Worm (Caenorhabditis elegans) whole organism, young adult: ENCODE measurements around the gene srtx-1.

Experiments
- B0019.2 ChIP-seq: fragments of 200-800 bp; sonication (Bioruptor generic); conservative IDR thresholded peaks from 2 replicates; pipeline ENCODE4 v1.3.6; 2022; ENCODE audit warnings: missing genetic modification reagents, missing genetic modification characterization, missing compliant biosample characterization
- B0261.1 ChIP-seq: sonication (generic microtip); optimal IDR thresholded peaks from 2 replicates; lab custom pipeline; 2016; ENCODE audit warnings: mild to moderate bottlenecking, missing genetic modification characterization, moderate library complexity, missing compliant biosample characterization
- C06A6.2 ChIP-seq: fragments of 200-800 bp; sonication (Bioruptor generic); conservative IDR thresholded peaks from 2 replicates; pipeline ENCODE4 v1.3.6; 2022; ENCODE audit warnings: missing genetic modification characterization, missing compliant biosample characterization
- F23B12.7 ChIP-seq: sonication (generic microtip); optimal IDR thresholded peaks from 2 replicates; lab custom pipeline; 2017; ENCODE audit warnings: missing genetic modification characterization, mild to moderate bottlenecking, missing compliant biosample characterization, antibody characterized with exemption, moderate library complexity; ENCODE audit not compliant: insufficient read depth
- F37B4.10 ChIP-seq: fragments of 200-800 bp; sonication (Bioruptor generic); IDR thresholded peaks from 2 replicates; pipeline ENCODE4 v1.3.6; 2022; ENCODE audit warnings: missing genetic modification characterization, missing compliant biosample characterization
- F49E8.2 ChIP-seq: sonication (generic microtip); optimal IDR thresholded peaks from 3 replicates; lab custom pipeline; 2017; ENCODE audit warnings: missing genetic modification characterization, mild to moderate bottlenecking, missing compliant biosample characterization, antibody characterized with exemption, moderate library complexity; ENCODE audit not compliant: insufficient read depth
- F57C9.4 ChIP-seq: sonication (generic microtip); optimal IDR thresholded peaks from 2 replicates; lab custom pipeline; 2017; ENCODE audit warnings: mild to moderate bottlenecking, missing genetic modification characterization, missing compliant biosample characterization
- T07F8.4 ChIP-seq: sonication (generic microtip); optimal IDR thresholded peaks from 2 replicates; lab custom pipeline; 2016; ENCODE audit warnings: mild to moderate bottlenecking, missing genetic modification characterization, moderate library complexity, missing compliant biosample characterization
- Y53F4B.3 ChIP-seq: fragments of 200-800 bp; sonication (Bioruptor generic); IDR thresholded peaks from 2 replicates; pipeline ENCODE4 v1.3.6; 2022; ENCODE audit warnings: missing genetic modification reagents, missing genetic modification characterization, missing compliant biosample characterization
- Y67H2A.10 ChIP-seq: fragments of 200-800 bp; sonication (Bioruptor generic); conservative IDR thresholded peaks from 2 replicates; pipeline ENCODE4 v1.3.6; 2022; ENCODE audit warnings: missing genetic modification reagents, missing genetic modification characterization, missing compliant biosample characterization
- Y79H2A.3 ChIP-seq: fragments of 200-800 bp; sonication (Bioruptor generic); conservative IDR thresholded peaks from 2 replicates; pipeline ENCODE4 v1.3.6; 2022; ENCODE audit warnings: missing genetic modification reagents, missing genetic modification characterization, missing compliant biosample characterization
- attf-5 ChIP-seq: fragments of 200-800 bp; sonication (Bioruptor generic); optimal IDR thresholded peaks from 2 replicates; lab custom pipeline; 2018; ENCODE audit warnings: mild to moderate bottlenecking, missing genetic modification characterization, missing compliant biosample characterization
- ceh-100 ChIP-seq: fragments of 200-800 bp; sonication (Bioruptor generic); IDR thresholded peaks from 2 replicates; pipeline ENCODE4 v1.3.6; 2022; ENCODE audit warnings: missing genetic modification reagents, missing genetic modification characterization, missing compliant biosample characterization
- ceh-27 ChIP-seq: fragments of 200-800 bp; sonication (Bioruptor generic); optimal IDR thresholded peaks from 2 replicates; lab custom pipeline; 2018; ENCODE audit warnings: mild to moderate bottlenecking, missing genetic modification characterization, moderate library complexity, missing compliant biosample characterization
- ceh-91 ChIP-seq: fragments of 200-800 bp; sonication (Bioruptor generic); IDR thresholded peaks from 2 replicates; pipeline ENCODE4 v1.3.6; 2022; ENCODE audit warnings: missing genetic modification reagents, missing genetic modification characterization, missing compliant biosample characterization
- die-1 ChIP-seq: sonication (generic microtip); optimal IDR thresholded peaks from 2 replicates; lab custom pipeline; 2016; ENCODE audit warnings: missing genotype, mild to moderate bottlenecking, missing genetic modification characterization, missing compliant biosample characterization
- dpl-1 ChIP-seq: fragments of 150-350 bp; optimal IDR thresholded peaks from 2 replicates; lab custom pipeline; 2014; ENCODE audit warnings: missing biosample characterization, missing genetic modification reagents, missing genetic modification characterization
- egl-44 ChIP-seq: fragments of 200-800 bp; sonication (Bioruptor generic); IDR thresholded peaks from 2 replicates; pipeline ENCODE4 v1.3.6; 2022; ENCODE audit warnings: missing genetic modification reagents, missing genetic modification characterization, missing compliant biosample characterization
- ekl-4 ChIP-seq: fragments of 200-800 bp; sonication (Bioruptor generic); IDR thresholded peaks from 2 replicates; pipeline ENCODE4 v1.3.6; 2022; ENCODE audit warnings: missing genetic modification reagents, missing genetic modification characterization, missing compliant biosample characterization
- him-1 ChIP-seq: sonication (generic microtip); optimal IDR thresholded peaks from 2 replicates; lab custom pipeline; 2016; ENCODE audit warnings: missing genotype, missing genetic modification reagents, missing genetic modification characterization, missing compliant biosample characterization
- lin-26 ChIP-seq: fragments of 200-800 bp; sonication (Bioruptor generic); IDR thresholded peaks from 2 replicates; pipeline ENCODE4 v1.3.6; 2022; ENCODE audit warnings: missing genetic modification reagents, missing genetic modification characterization, missing compliant biosample characterization
- lin-54 ChIP-seq: fragments of 200-800 bp; sonication (Bioruptor generic); optimal IDR thresholded peaks from 2 replicates; lab custom pipeline; 2018; ENCODE audit warnings: mild to moderate bottlenecking, missing genetic modification characterization, missing compliant biosample characterization
- lsl-1 ChIP-seq: fragments of 200-800 bp; sonication (Bioruptor generic); optimal IDR thresholded peaks from 2 replicates; lab custom pipeline; 2018; ENCODE audit warnings: mild to moderate bottlenecking, missing genetic modification characterization, moderate library complexity, missing compliant biosample characterization
- mcd-1 ChIP-seq: fragments of 200-800 bp; sonication (Bioruptor generic); IDR thresholded peaks from 2 replicates; pipeline ENCODE4 v1.3.6; 2022; ENCODE audit warnings: missing genetic modification reagents, missing genetic modification characterization, missing compliant biosample characterization
- mel-28 ChIP-seq: sonication (generic microtip); optimal IDR thresholded peaks from 2 replicates; lab custom pipeline; 2016; ENCODE audit warnings: borderline replicate concordance, mild to moderate bottlenecking, missing genetic modification characterization, missing compliant biosample characterization
- mes-4 ChIP-seq: sonication (generic microtip); optimal IDR thresholded peaks from 2 replicates; lab custom pipeline; 2016; ENCODE audit warnings: missing genotype, missing genetic modification characterization, missing compliant biosample characterization
- nhr-27 ChIP-seq: fragments of 200-800 bp; sonication (Bioruptor generic); optimal IDR thresholded peaks from 2 replicates; lab custom pipeline; 2018; ENCODE audit warnings: mild to moderate bottlenecking, missing genetic modification characterization, moderate library complexity, missing compliant biosample characterization
- pbrm-1 ChIP-seq: fragments of 200-800 bp; sonication (Bioruptor generic); IDR thresholded peaks from 2 replicates; pipeline ENCODE4 v1.3.6; 2022; ENCODE audit warnings: missing genetic modification reagents, missing genetic modification characterization, missing compliant biosample characterization
- repo-1 ChIP-seq: sonication (generic microtip); optimal IDR thresholded peaks from 2 replicates; lab custom pipeline; 2017; ENCODE audit warnings: mild to moderate bottlenecking, missing genetic modification characterization, missing compliant biosample characterization
- snpc-4 ChIP-seq, 5 experiments: fragments of 150-350 bp in 1 of 5; sonication (generic microtip) in 4 of 5; optimal IDR thresholded peaks; 2 replicates each; lab custom pipeline; 2014 to 2018; ENCODE audit warnings: missing genetic modification characterization in 5 of 5, missing biosample characterization in 3 of 5, antibody characterized with exemption in 2 of 5, mild to moderate bottlenecking in 2 of 5, missing compliant biosample characterization in 2 of 5, missing genotype in 2 of 5, moderate library complexity in 2 of 5, missing genetic modification reagents in 1 of 5
- tlf-1 ChIP-seq: fragments of 200-800 bp; sonication (Bioruptor generic); optimal IDR thresholded peaks from 2 replicates; lab custom pipeline; 2018; ENCODE audit warnings: mild to moderate bottlenecking, missing genetic modification characterization, missing compliant biosample characterization
- unc-130 ChIP-seq: sonication (generic microtip); optimal IDR thresholded peaks from 2 replicates; lab custom pipeline; 2016; ENCODE audit warnings: missing genetic modification reagents, missing genetic modification characterization, missing compliant biosample characterization
- unc-62 ChIP-seq: fragments of 150-350 bp; optimal IDR thresholded peaks from 2 replicates; lab custom pipeline; 2014; ENCODE audit warnings: missing biosample characterization, missing genetic modification reagents, missing genetic modification characterization
- xnd-1 ChIP-seq: sonication (generic microtip); optimal IDR thresholded peaks from 2 replicates; lab custom pipeline; 2016; ENCODE audit warnings: missing genotype, missing genetic modification reagents, missing genetic modification characterization, missing compliant biosample characterization

Gene srtx-1

DNA sequence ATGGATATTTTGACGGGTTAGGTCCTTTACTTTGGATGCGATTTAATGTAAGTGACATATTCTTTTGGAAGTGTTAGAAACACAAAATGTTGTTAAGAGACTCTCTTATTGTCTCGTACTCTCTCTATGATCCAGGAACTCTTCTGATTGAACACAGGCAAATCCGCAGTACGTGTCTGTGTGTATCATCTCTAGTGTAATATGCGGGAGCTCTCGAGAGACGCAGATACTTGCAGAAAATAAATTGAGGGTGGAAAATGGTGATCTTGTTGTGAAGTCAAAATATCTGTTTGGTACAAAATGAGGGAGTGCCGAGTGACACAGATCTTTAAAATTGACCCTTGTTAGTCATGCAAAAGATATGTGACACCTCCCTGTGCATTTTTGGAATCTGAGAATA lies 14.3 kb upstream of the srtx-1 start:
- no peak for TF ChIP-seq attf-5 (GFP tag; lab: Kevin White, UChicago)
- TF ChIP-seq mes-4, result no peak
- TF ChIP-seq repo-1 (tag; lab: Kevin White, UChicago), result no peak
- TF ChIP-seq snpc-4 (GFP tag; optimal IDR thresholded peaks at IDR 0.05; lab: Kevin White, UChicago), result no peak
- TF ChIP-seq snpc-4 (tag; optimal IDR thresholded peaks at IDR 0.05; lab: Kevin White, UChicago), result no peak
- no peak for TF ChIP-seq mel-28 (tag; lab: Kevin White, UChicago)
- TF ChIP-seq T07F8.4, result no peak
- TF ChIP-seq Y67H2A.10, result no peak
- no peak for TF ChIP-seq F37B4.10
- no peak for TF ChIP-seq lin-54 (GFP tag; lab: Kevin White, UChicago)

DNA sequence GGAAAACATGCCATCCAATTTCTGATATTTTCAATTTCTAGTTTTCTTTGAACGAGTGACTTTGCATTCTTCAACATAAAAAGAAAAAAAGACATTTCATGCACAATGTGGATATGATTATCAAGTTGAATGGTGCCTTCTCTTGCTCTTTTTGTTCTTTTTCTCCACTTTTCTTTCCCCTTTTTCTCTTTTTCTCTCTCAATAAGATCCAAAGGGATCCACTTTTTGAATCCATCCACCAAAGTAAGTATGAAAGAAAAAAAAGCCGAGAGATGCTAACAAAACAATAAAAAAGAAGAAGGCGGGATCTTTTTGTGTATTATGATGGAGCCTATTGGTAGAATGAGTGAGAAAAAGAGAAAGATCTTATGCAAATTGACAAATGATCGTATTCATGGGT lies 13.7 kb upstream of the srtx-1 start:
- no peak for TF ChIP-seq unc-62 (GFP tag; lab: Kevin White, UChicago)
- TF ChIP-seq F23B12.7 (tag; lab: Kevin White, UChicago), result no peak
- no peak for TF ChIP-seq nhr-27 (tag; lab: Kevin White, UChicago)
- no peak for TF ChIP-seq mes-4
- TF ChIP-seq B0261.1, result no peak
- TF ChIP-seq lin-26 (GFP tag; lab: Robert Waterston, UW), result no peak
- no peak for TF ChIP-seq Y79H2A.3 (GFP tag; lab: Robert Waterston, UW)
- TF ChIP-seq, all 124 proteins: peak for 0

DNA sequence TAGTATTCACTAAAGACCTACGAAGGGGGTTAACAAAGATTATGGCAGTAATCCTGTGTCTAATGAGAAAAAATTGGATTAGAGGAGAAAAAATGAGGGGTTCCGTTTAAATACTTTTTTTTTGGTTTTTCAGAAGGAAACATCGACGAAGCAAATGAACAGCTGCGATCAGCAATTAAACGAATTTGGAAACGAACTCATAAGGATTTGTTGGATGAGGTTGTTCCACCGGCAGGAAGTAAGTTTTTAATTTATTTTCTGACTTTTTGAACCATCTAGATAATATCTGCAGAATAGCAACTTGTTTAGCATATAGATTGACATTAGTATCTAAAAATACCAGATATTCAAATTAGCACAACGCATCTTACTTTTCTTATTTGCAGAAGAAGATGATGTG lies 7.4 kb upstream of the srtx-1 start:
- TF ChIP-seq ekl-4 (no peak), ceh-100 (GFP tag; lab: Robert Waterston, UW) (no peak), xnd-1 (tag; lab: Kevin White, UChicago) (no peak), him-1 (no peak), ceh-27 (GFP tag; lab: Kevin White, UChicago) (no peak), dpl-1 (no peak), mcd-1 (GFP tag; lab: Robert Waterston, UW) (no peak), egl-44 (GFP tag; lab: Robert Waterston, UW) (no peak), Y53F4B.3 (GFP tag; lab: Robert Waterston, UW) (no peak), lin-54 (GFP tag; lab: Kevin White, UChicago) (no peak), lsl-1 (GFP tag; lab: Kevin White, UChicago) (no peak), F49E8.2 (tag; lab: Kevin White, UChicago) (no peak)

ce11 chrIV:7414163-7414562 lies 6.8 kb upstream of the srtx-1 start:
- TF ChIP-seq ceh-91 (GFP tag; lab: Robert Waterston, UW) (no peak), die-1 (tag; lab: Kevin White, UChicago) (no peak), pbrm-1 (GFP tag; lab: Robert Waterston, UW) (no peak), C06A6.2 (GFP tag; lab: Robert Waterston, UW) (no peak), unc-130 (no peak), F57C9.4 (no peak), lin-26 (GFP tag; lab: Robert Waterston, UW) (no peak), tlf-1 (GFP tag; lab: Kevin White, UChicago) (no peak), B0019.2 (no peak)
